Fruit fly (Drosophila melanogaster): ENCODE results near the gene sstn.

sstn gene

DNA sequence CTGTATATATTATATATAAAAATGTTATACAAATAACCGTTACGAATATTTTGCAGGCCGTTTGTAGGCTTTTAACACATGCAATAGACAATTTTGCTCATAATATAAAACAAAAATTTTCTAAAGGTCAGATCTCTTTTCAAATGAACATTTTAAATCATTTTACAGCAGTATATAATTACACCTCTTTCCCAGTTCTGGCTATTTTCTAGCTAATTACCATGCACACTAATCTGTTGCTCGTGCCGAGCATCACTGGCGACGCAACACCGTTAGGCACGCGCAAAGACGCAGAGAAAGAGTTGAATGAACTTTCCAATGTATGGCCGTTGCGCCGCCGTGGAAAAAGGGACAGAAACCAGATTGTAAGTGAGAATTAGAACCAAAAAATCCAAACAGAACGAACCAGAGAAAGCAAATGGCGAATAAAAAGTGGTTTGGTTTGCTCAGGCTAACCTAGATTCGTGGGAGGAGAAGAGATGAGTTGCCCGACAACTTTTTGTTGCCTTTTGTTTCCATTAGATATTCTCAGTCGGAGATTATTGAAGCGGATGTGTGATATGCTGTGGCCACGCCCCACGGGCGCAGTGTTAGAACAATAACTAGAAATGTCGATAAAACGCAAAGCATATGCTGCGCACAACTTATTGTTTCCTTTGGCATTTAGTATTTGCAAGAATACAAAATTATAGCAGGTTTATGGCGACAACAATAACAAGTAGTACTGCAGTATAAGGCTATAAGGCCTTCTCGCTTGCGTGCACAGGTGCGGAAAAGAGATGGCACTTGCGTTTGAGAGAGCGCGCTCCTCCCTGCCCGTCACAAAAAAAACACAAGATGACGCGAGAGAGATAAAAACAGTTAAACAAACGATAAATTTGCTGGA is 46.8 kb upstream of the sstn start (continued):
- TF ChIP-seq CG17802 (tag; optimal IDR thresholded peaks at IDR 0.05), result no peak
- peak; percentile 17 for TF ChIP-seq CG3065 (GFP tag; optimal IDR thresholded peaks at IDR 0.05)
- TF ChIP-seq Oli (tag; optimal IDR thresholded peaks at IDR 0.05), result no peak
- TF ChIP-seq CG10462 (GFP tag; optimal IDR thresholded peaks at IDR 0.05), result no peak
- TF ChIP-seq prd (optimal IDR thresholded peaks at IDR 0.05), result no peak
- peak; percentile 45; the same call in 2 of the 3 replicates for TF ChIP-seq prd (GFP tag; IDR thresholded peaks at IDR 0.05)
- TF ChIP-seq CG33213 (GFP tag; optimal IDR thresholded peaks at IDR 0.05), result no peak
- TF ChIP-seq hb (GFP tag; IDR thresholded peaks at IDR 0.05; ENCODE audit: partially characterized antibody), result no peak
- no peak for TF ChIP-seq CG7963 (GFP tag; IDR thresholded peaks at IDR 0.05; ENCODE audit: partially characterized antibody)
- TF ChIP-seq ssp (GFP tag; IDR thresholded peaks at IDR 0.05), result no peak
- no peak for TF ChIP-seq so (GFP tag; IDR thresholded peaks at IDR 0.05)
- TF ChIP-seq scrt (GFP tag; optimal IDR thresholded peaks at IDR 0.05), result peak; percentile 51
- no peak for TF ChIP-seq Mrtf (GFP tag; IDR thresholded peaks at IDR 0.05)
- no peak for TF ChIP-seq CG12299 (tag; optimal IDR thresholded peaks at IDR 0.05)
- TF ChIP-seq nau (GFP tag; optimal IDR thresholded peaks at IDR 0.05), result no peak
- TF ChIP-seq Mes4 (GFP tag; optimal IDR thresholded peaks at IDR 0.05), result no peak
- no peak for TF ChIP-seq Scr (GFP tag; IDR thresholded peaks at IDR 0.05; ENCODE audit: partially characterized antibody)
- no peak for TF ChIP-seq shn (GFP tag; optimal IDR thresholded peaks at IDR 0.05)
- no peak for TF ChIP-seq CG18011 (GFP tag; optimal IDR thresholded peaks at IDR 0.05)
- TF ChIP-seq wek (GFP tag; optimal IDR thresholded peaks at IDR 0.05), result no peak
- no peak for TF ChIP-seq fd64A (GFP tag; optimal IDR thresholded peaks at IDR 0.05)
- TF ChIP-seq HLH54F (GFP tag; optimal IDR thresholded peaks at IDR 0.05), result no peak
- no peak for TF ChIP-seq CG18764 (GFP tag; optimal IDR thresholded peaks at IDR 0.05)
- TF ChIP-seq ash1 (GFP tag; optimal IDR thresholded peaks at IDR 0.05), result no peak
- no peak for TF ChIP-seq odd (GFP tag; optimal IDR thresholded peaks at IDR 0.05)
- no peak for TF ChIP-seq ftz-f1 (GFP tag; optimal IDR thresholded peaks at IDR 0.05)
- no peak for TF ChIP-seq Fer2 (tag; optimal IDR thresholded peaks at IDR 0.05)
- TF ChIP-seq NC2β (GFP tag; optimal IDR thresholded peaks at IDR 0.05), result no peak
- TF ChIP-seq pnt (GFP tag; optimal IDR thresholded peaks at IDR 0.05), result no peak
- TF ChIP-seq YL-1 (GFP tag; optimal IDR thresholded peaks at IDR 0.05), result peak; percentile 84
- TF ChIP-seq Abd-B (GFP tag; optimal IDR thresholded peaks at IDR 0.05), result peak; percentile 3
- TF ChIP-seq E2f1 (GFP tag; IDR thresholded peaks at IDR 0.05), result no peak
- no peak for TF ChIP-seq CG7357 (GFP tag; IDR thresholded peaks at IDR 0.05)
- no peak for TF ChIP-seq CG3407 (GFP tag; optimal IDR thresholded peaks at IDR 0.05)
- no peak for TF ChIP-seq CG17385 (GFP tag; optimal IDR thresholded peaks at IDR 0.05)
- TF ChIP-seq CG3163 (GFP tag; optimal IDR thresholded peaks at IDR 0.05), result no peak
- no peak for TF ChIP-seq CG17359 (tag; optimal IDR thresholded peaks at IDR 0.05)
- TF ChIP-seq CG15601 (tag; optimal IDR thresholded peaks at IDR 0.05), result no peak
- no peak for TF ChIP-seq tll (GFP tag; optimal IDR thresholded peaks at IDR 0.05)
- no peak for TF ChIP-seq Atf3 (GFP tag; optimal IDR thresholded peaks at IDR 0.05)
- TF ChIP-seq CG14860 (GFP tag; IDR thresholded peaks at IDR 0.05; ENCODE audit: partially characterized antibody), result no peak
- peak; percentile 32; the same call in 2 of the 3 replicates for TF ChIP-seq CG34422 (GFP tag; IDR thresholded peaks at IDR 0.05)
- TF ChIP-seq trem (tag; optimal IDR thresholded peaks at IDR 0.05), result peak; percentile 5
- no peak for TF ChIP-seq MESR4 (GFP tag; optimal IDR thresholded peaks at IDR 0.05)
- TF ChIP-seq CG13894 (tag; optimal IDR thresholded peaks at IDR 0.05), result no peak
- TF ChIP-seq CG2712 (tag; optimal IDR thresholded peaks at IDR 0.05), result peak; percentile 56
- no peak for TF ChIP-seq sima (GFP tag; optimal IDR thresholded peaks at IDR 0.05)
- TF ChIP-seq lilli (GFP tag; optimal IDR thresholded peaks at IDR 0.05), result no peak
- no peak for TF ChIP-seq CG11093 (GFP tag; IDR thresholded peaks at IDR 0.05)
